Fruit fly (Drosophila melanogaster) whole organism, adult: ENCODE results near the gene Pcd.

Experiments used
- CG12768 ChIP-seq: fragments of 200-800 bp; sonication (Bioruptor generic); optimal IDR thresholded peaks from 2 replicates; lab custom pipeline; 2017; ENCODE audit warnings: missing biosample characterization, missing genetic modification characterization, mild to moderate bottlenecking, moderate library complexity, missing genetic modification reagents
- CG14711 ChIP-seq: fragments of 200-800 bp; sonication (Bioruptor generic); optimal IDR thresholded peaks from 2 replicates; lab custom pipeline; 2018; ENCODE audit warnings: missing biosample characterization, mild to moderate bottlenecking, missing genetic modification characterization, moderate library complexity
- CG1620 ChIP-seq: fragments of 200-800 bp; sonication (Bioruptor generic); optimal IDR thresholded peaks from 2 replicates; lab custom pipeline; 2016; ENCODE audit warnings: missing biosample characterization, missing genetic modification characterization
- CG5204 ChIP-seq: fragments of 200-800 bp; sonication (Bioruptor generic); optimal IDR thresholded peaks from 2 replicates; lab custom pipeline; 2016; ENCODE audit warnings: missing biosample characterization, missing genetic modification characterization
- CG7101 ChIP-seq: fragments of 200-800 bp; sonication (Bioruptor generic); optimal IDR thresholded peaks from 2 replicates; lab custom pipeline; 2018; ENCODE audit warnings: missing biosample characterization, mild to moderate bottlenecking, missing genetic modification characterization, moderate library complexity
- Clk ChIP-seq: fragments of 200-800 bp; sonication (Bioruptor generic); optimal IDR thresholded peaks from 2 replicates; lab custom pipeline; 2017; ENCODE audit warnings: missing biosample characterization, missing genetic modification characterization
- Hr96 ChIP-seq: fragments of 200-800 bp; sonication (Bioruptor generic); optimal IDR thresholded peaks from 2 replicates; lab custom pipeline; 2016; ENCODE audit warnings: missing biosample characterization, missing genetic modification characterization
- Mnt ChIP-seq: fragments of 200-800 bp; sonication (Bioruptor generic); optimal IDR thresholded peaks from 2 replicates; lab custom pipeline; 2016; ENCODE audit warnings: missing biosample characterization, mild to moderate bottlenecking, missing genetic modification characterization
- bab1 ChIP-seq: fragments of 200-800 bp; sonication (Bioruptor generic); optimal IDR thresholded peaks from 3 replicates; lab custom pipeline; 2019; ENCODE audit warnings: missing biosample characterization, mild to moderate bottlenecking, missing genetic modification characterization, moderate library complexity
- kay ChIP-seq: fragments of 200-800 bp; sonication (Bioruptor generic); peaks from one replicate; lab custom pipeline; 2016; ENCODE audit warnings: missing biosample characterization, missing genetic modification characterization, borderline replicate concordance
- ovo ChIP-seq: fragments of 200-800 bp; sonication (Bioruptor generic); optimal IDR thresholded peaks from 2 replicates; lab custom pipeline; 2016; ENCODE audit warnings: missing biosample characterization, missing genetic modification characterization
- tj ChIP-seq: fragments of 200-800 bp; sonication (Bioruptor generic); optimal IDR thresholded peaks from 3 replicates; lab custom pipeline; 2017; ENCODE audit warnings: missing biosample characterization, mild to moderate bottlenecking, missing genetic modification characterization, moderate library complexity
- toe ChIP-seq: fragments of 200-800 bp; sonication (Bioruptor generic); optimal IDR thresholded peaks from 2 replicates; lab custom pipeline; 2016; ENCODE audit warnings: missing biosample characterization, missing genetic modification characterization

dm6 chr3R:29711434-29711833 lies 11.5 kb upstream of the Pcd start:
- no peak for TF ChIP-seq CG1620 (GFP tag; lab: Kevin White, UChicago)
- no peak for TF ChIP-seq toe (GFP tag; lab: Kevin White, UChicago)
- no peak for TF ChIP-seq ovo (GFP tag; lab: Kevin White, UChicago)
- no peak for TF ChIP-seq bab1
- TF ChIP-seq Clk, result no peak
- no peak for TF ChIP-seq CG12768 (GFP tag; lab: Kevin White, UChicago)
- TF ChIP-seq tj (GFP tag; lab: Kevin White, UChicago), result no peak
- no peak for TF ChIP-seq CG7101 (tag; lab: Kevin White, UChicago)
- TF ChIP-seq CG5204, result no peak
- no peak for TF ChIP-seq CG14711 (tag; lab: Kevin White, UChicago)
- no peak for TF ChIP-seq kay (GFP tag; lab: Kevin White, UChicago)
- TF ChIP-seq Mnt (GFP tag; lab: Kevin White, UChicago), result no peak
- no peak for TF ChIP-seq Hr96 (GFP tag; lab: Kevin White, UChicago)
